Fruit fly (Drosophila melanogaster) whole organism, embryonic: ENCODE data around the gene Agpat4.

ENCODE experiments used
- Aef1 ChIP-seq: fragments of 200-800 bp; sonication (Bioruptor generic); IDR thresholded peaks from 3 replicates; pipeline ENCODE4 v1.3.6; 2022; ENCODE audit warnings: missing biosample characterization, missing genetic modification characterization
- C15 ChIP-seq: fragments of 200-800 bp; sonication (Bioruptor generic); IDR thresholded peaks from 3 replicates; pipeline ENCODE4 v1.3.6; 2022; ENCODE audit warnings: missing biosample characterization, missing genetic modification characterization
- CG10366 ChIP-seq: fragments of 200-800 bp; sonication (Bioruptor generic); IDR thresholded peaks from 2 replicates; pipeline ENCODE4 v1.3.6; 2022; ENCODE audit warnings: missing biosample characterization, missing genetic modification characterization
- CG12071 ChIP-seq: fragments of 200-800 bp; sonication (Bioruptor generic); optimal IDR thresholded peaks from 3 replicates; lab custom pipeline; 2018; ENCODE audit warnings: missing biosample characterization, mild to moderate bottlenecking, missing genetic modification characterization
- CG12236 ChIP-seq: fragments of 200-800 bp; sonication (Bioruptor generic); optimal IDR thresholded peaks from 2 replicates; lab custom pipeline; 2016; ENCODE audit warnings: missing biosample characterization, missing genetic modification characterization
- CG13287 ChIP-seq: fragments of 200-800 bp; sonication (Bioruptor generic); IDR thresholded peaks from 2 replicates; pipeline ENCODE4 v1.3.6; 2022; ENCODE audit warnings: missing biosample characterization, missing genetic modification characterization; ENCODE audit not compliant: partially characterized antibody
- CG14014 ChIP-seq: fragments of 200-800 bp; sonication (Bioruptor generic); IDR thresholded peaks from 2 replicates; pipeline ENCODE4 v1.3.6; 2022; ENCODE audit warnings: missing biosample characterization, missing genetic modification characterization
- CG14860 ChIP-seq: fragments of 200-800 bp; sonication (Bioruptor generic); IDR thresholded peaks from 3 replicates; pipeline ENCODE4 v1.3.6; 2022; ENCODE audit warnings: missing biosample characterization, missing genetic modification characterization; ENCODE audit not compliant: partially characterized antibody
- CG1647 ChIP-seq: fragments of 200-800 bp; sonication (Bioruptor generic); optimal IDR thresholded peaks from 3 replicates; lab custom pipeline; 2016; ENCODE audit warnings: missing biosample characterization, missing genetic modification characterization
- CG18011 ChIP-seq: fragments of 200-800 bp; sonication (Bioruptor generic); optimal IDR thresholded peaks from 2 replicates; lab custom pipeline; 2017; ENCODE audit warnings: missing biosample characterization, missing genetic modification characterization, mild to moderate bottlenecking, moderate library complexity, missing genotype
- CG30403 ChIP-seq: fragments of 200-800 bp; sonication (Bioruptor generic); optimal IDR thresholded peaks from 3 replicates; lab custom pipeline; 2016; ENCODE audit warnings: missing biosample characterization, missing genetic modification characterization
- CG3065 ChIP-seq: fragments of 200-800 bp; sonication (Bioruptor generic); optimal IDR thresholded peaks from 2 replicates; lab custom pipeline; 2016; ENCODE audit warnings: missing biosample characterization, missing genetic modification characterization
- CG6689 ChIP-seq: fragments of 200-800 bp; sonication (Bioruptor generic); IDR thresholded peaks from 2 replicates; pipeline ENCODE4 v1.3.6; 2022; ENCODE audit warnings: missing biosample characterization, missing genetic modification characterization
- CG7745 ChIP-seq: fragments of 200-800 bp; sonication (Bioruptor generic); optimal IDR thresholded peaks from 2 replicates; lab custom pipeline; 2018; ENCODE audit warnings: missing biosample characterization, mild to moderate bottlenecking, missing genetic modification characterization, moderate library complexity
- CG8359 ChIP-seq: fragments of 200-800 bp; sonication (Bioruptor generic); optimal IDR thresholded peaks from 2 replicates; lab custom pipeline; 2017; ENCODE audit warnings: missing biosample characterization, mild to moderate bottlenecking, missing genetic modification characterization, borderline replicate concordance
- CG9215 ChIP-seq: fragments of 200-800 bp; sonication (Bioruptor generic); IDR thresholded peaks from 2 replicates; pipeline ENCODE4 v1.3.6; 2022; ENCODE audit warnings: missing biosample characterization, missing genetic modification characterization
- Doc3 ChIP-seq: fragments of 200-800 bp; sonication (Bioruptor generic); IDR thresholded peaks from 3 replicates; pipeline ENCODE4 v1.3.6; 2022; ENCODE audit warnings: missing biosample characterization, missing genetic modification characterization; ENCODE audit not compliant: partially characterized antibody
- GATAe ChIP-seq: fragments of 200-800 bp; sonication (Bioruptor generic); conservative IDR thresholded peaks from 2 replicates; pipeline ENCODE4 v1.3.6; 2022; ENCODE audit warnings: missing biosample characterization, missing genetic modification characterization
- Hr3 ChIP-seq: fragments of 200-800 bp; sonication (Bioruptor generic); optimal IDR thresholded peaks from 3 replicates; lab custom pipeline; 2016; ENCODE audit warnings: missing biosample characterization, missing genetic modification characterization
- Med ChIP-seq: fragments of 200-800 bp; sonication (Bioruptor generic); peaks from one replicate; lab custom pipeline; 2016; ENCODE audit warnings: missing biosample characterization, missing genetic modification characterization, mild to moderate bottlenecking, inconsistent platforms, moderate library complexity
- NK7.1 ChIP-seq: fragments of 200-800 bp; sonication (Bioruptor generic); optimal IDR thresholded peaks from 3 replicates; lab custom pipeline; 2016; ENCODE audit warnings: missing biosample characterization, missing genetic modification characterization
- Sry-β ChIP-seq: fragments of 200-800 bp; sonication (Bioruptor generic); optimal IDR thresholded peaks from 2 replicates; lab custom pipeline; 2018; ENCODE audit warnings: missing biosample characterization, mild to moderate bottlenecking, missing genetic modification characterization, moderate library complexity
- abd-A ChIP-seq: fragments of 200-800 bp; sonication (Bioruptor generic); optimal IDR thresholded peaks from 3 replicates; lab custom pipeline; 2019; ENCODE audit warnings: missing biosample characterization, mild to moderate bottlenecking, missing genetic modification characterization, moderate library complexity
- ato ChIP-seq: fragments of 200-800 bp; sonication (Bioruptor generic); IDR thresholded peaks from 2 replicates; pipeline ENCODE4 v1.3.6; 2022; ENCODE audit warnings: missing biosample characterization, missing genetic modification characterization; ENCODE audit not compliant: partially characterized antibody
- chn ChIP-seq: fragments of 200-800 bp; sonication (Bioruptor generic); optimal IDR thresholded peaks from 2 replicates; lab custom pipeline; 2016; ENCODE audit warnings: missing biosample characterization, missing genetic modification characterization
- ems ChIP-seq: fragments of 200-800 bp; sonication (Bioruptor generic); optimal IDR thresholded peaks from 3 replicates; lab custom pipeline; 2016; ENCODE audit warnings: missing biosample characterization, missing genetic modification characterization
- gsb-n ChIP-seq: fragments of 200-800 bp; sonication (Bioruptor generic); optimal IDR thresholded peaks from 3 replicates; lab custom pipeline; 2018; ENCODE audit warnings: missing biosample characterization, mild to moderate bottlenecking, missing genetic modification characterization
- jing ChIP-seq: fragments of 200-800 bp; sonication (Bioruptor generic); optimal IDR thresholded peaks from 2 replicates; lab custom pipeline; 2018; ENCODE audit warnings: missing biosample characterization, mild to moderate bottlenecking, missing genetic modification characterization
- mam ChIP-seq: fragments of 200-800 bp; sonication (Bioruptor generic); optimal IDR thresholded peaks from 3 replicates; lab custom pipeline; 2016; ENCODE audit warnings: missing biosample characterization, missing genetic modification characterization
- mirr ChIP-seq: fragments of 200-800 bp; sonication (Bioruptor generic); optimal IDR thresholded peaks from 3 replicates; lab custom pipeline; 2018; ENCODE audit warnings: missing biosample characterization, mild to moderate bottlenecking, missing genetic modification characterization
- pho ChIP-seq: fragments of 200-800 bp; sonication (Bioruptor generic); optimal IDR thresholded peaks from 2 replicates; lab custom pipeline; 2016; ENCODE audit warnings: missing biosample characterization, missing genetic modification characterization
- ranshi ChIP-seq: fragments of 200-800 bp; sonication (Bioruptor generic); IDR thresholded peaks from 2 replicates; pipeline ENCODE4 v1.3.6; 2022; ENCODE audit warnings: missing biosample characterization, missing genetic modification characterization
- sens-2 ChIP-seq: fragments of 200-800 bp; sonication (Bioruptor generic); IDR thresholded peaks from 2 replicates; pipeline ENCODE4 v1.3.6; 2022; ENCODE audit warnings: missing biosample characterization, missing genetic modification characterization
- sima ChIP-seq: fragments of 200-800 bp; sonication (Bioruptor generic); optimal IDR thresholded peaks from 2 replicates; lab custom pipeline; 2016; ENCODE audit warnings: missing biosample characterization, missing genetic modification characterization
- so ChIP-seq: fragments of 200-800 bp; sonication (Bioruptor generic); IDR thresholded peaks from 3 replicates; pipeline ENCODE4 v1.3.6; 2022; ENCODE audit warnings: missing biosample characterization, missing genetic modification characterization
- sr ChIP-seq: fragments of 200-800 bp; sonication (Bioruptor generic); IDR thresholded peaks from 3 replicates; pipeline ENCODE4 v1.3.6; 2022; ENCODE audit warnings: missing biosample characterization, missing genetic modification characterization
- ttk ChIP-seq: fragments of 200-800 bp; sonication (Bioruptor generic); IDR thresholded peaks from 2 replicates; pipeline ENCODE4 v2.1.2; 2022; ENCODE audit warnings: missing biosample characterization, missing genetic modification characterization
- twi ChIP-seq: fragments of 200-800 bp; optimal IDR thresholded peaks from 2 replicates; lab custom pipeline; 2019; ENCODE audit warnings: missing biosample characterization, mild to moderate bottlenecking, missing genetic modification characterization, moderate library complexity
- vnd ChIP-seq: fragments of 200-800 bp; sonication (Bioruptor generic); IDR thresholded peaks from 3 replicates; pipeline ENCODE4 v1.3.6; 2022; ENCODE audit warnings: missing biosample characterization, missing genetic modification characterization; ENCODE audit not compliant: partially characterized antibody

Gene Agpat4

DNA sequence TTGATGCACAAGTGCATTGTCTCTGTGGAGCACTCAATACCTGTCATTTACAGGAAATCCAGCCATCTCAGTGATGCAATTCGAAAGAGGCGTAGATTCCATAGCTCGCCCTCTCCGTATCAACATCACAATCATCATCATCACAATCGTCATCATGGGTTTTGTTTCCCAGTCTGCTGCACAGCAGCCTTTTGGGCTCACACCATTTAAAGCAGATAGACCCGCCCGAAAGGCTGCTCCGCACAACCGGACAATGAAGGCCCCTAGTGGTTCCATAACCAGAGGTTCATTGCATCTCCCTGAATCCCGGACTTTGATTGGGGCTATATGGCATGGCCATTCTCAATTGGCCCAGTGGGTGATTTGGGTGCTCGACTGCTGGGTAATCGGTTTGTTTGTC is 46.5 kb downstream of the Agpat4 start (continued):
- peak; percentile 45; the same call in 1 of the 2 replicates for TF ChIP-seq CG13287 (GFP tag; lab: Robert Waterston, UW)
- TF ChIP-seq CG14014 (GFP tag; lab: Robert Waterston, UW), result no peak
- peak; percentile 75 for TF ChIP-seq Med (GFP tag; lab: Kevin White, UChicago)
- TF ChIP-seq, all 482 proteins: peak for 15

DNA sequence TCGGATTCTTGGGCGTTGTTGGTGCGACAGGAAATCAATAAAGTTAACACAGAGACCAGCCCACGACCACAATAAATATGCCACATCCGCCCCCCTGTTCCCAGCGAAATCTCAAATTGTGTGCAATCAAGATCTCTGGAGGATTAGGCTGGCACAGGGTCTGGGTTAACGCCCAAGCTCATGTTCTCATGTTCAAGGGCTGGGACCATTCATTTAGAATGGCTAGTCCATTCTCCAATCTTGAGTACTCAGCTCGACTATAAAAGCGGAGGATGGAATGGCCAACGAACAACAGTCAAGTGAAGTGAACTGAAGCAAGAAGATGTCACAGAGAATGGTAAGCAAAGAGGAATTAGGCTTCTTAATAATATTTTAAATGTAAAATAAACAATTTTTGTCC is 48.4 kb downstream of the Agpat4 start, which contains the start of gene CG13056:
Gene CG13056 (plus strand): TSS at position 301 of the 400 bp plus-strand sequence.
- no peak for TF ChIP-seq Aef1
- no peak for TF ChIP-seq twi (tag; lab: Kevin White, UChicago)
- no peak for TF ChIP-seq CG10366 (GFP tag; lab: Robert Waterston, UW)
- no peak for TF ChIP-seq CG30403 (GFP tag; lab: Kevin White, UChicago)
- TF ChIP-seq CG8359 (GFP tag; lab: Kevin White, UChicago), result no peak
- no peak for TF ChIP-seq so
- no peak for TF ChIP-seq Sry-β (GFP tag; lab: Kevin White, UChicago)
- no peak for TF ChIP-seq NK7.1
- no peak for TF ChIP-seq CG12071 (GFP tag; lab: Kevin White, UChicago)
- TF ChIP-seq mirr (GFP tag; lab: Kevin White, UChicago), result no peak

DNA sequence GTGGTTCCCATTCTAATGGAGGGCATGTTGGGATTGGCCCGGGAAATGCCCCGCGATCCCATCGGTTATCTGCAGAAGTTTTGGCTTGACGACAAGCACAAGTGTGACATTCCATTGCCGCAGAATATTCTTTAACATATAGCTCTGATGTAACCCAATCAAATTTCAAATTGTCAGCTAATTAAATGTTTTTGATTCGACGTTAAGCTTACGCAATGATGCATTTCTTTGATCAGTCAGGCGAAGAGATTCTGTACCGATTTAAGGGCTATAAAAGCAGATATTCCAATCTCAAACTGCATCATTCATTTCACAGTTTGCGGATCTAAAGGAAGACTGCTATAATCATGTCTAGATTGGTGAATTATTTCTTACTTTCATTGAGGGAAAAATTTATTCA is 49.7 kb downstream of the Agpat4 start, which contains the start of gene retinin:
Gene retinin (plus strand): TSS at position 301 of the 400 bp plus-strand sequence.
- TF ChIP-seq CG9215 (GFP tag; lab: Robert Waterston, UW) (no peak), gsb-n (tag; lab: Kevin White, UChicago) (no peak), pho (GFP tag; lab: Kevin White, UChicago) (no peak), ranshi (GFP tag; lab: Robert Waterston, UW) (no peak), Hr3 (GFP tag; lab: Kevin White, UChicago) (no peak), chn (GFP tag; lab: Kevin White, UChicago) (no peak), GATAe (GFP tag; lab: Robert Waterston, UW) (no peak), ttk (GFP tag; lab: Robert Waterston, UW) (no peak), mam (GFP tag; lab: Kevin White, UChicago) (no peak), sr (GFP tag; lab: Robert Waterston, UW) (no peak), C15 (no peak), CG12071 (GFP tag; lab: Kevin White, UChicago) (no peak), vnd (GFP tag; lab: Robert Waterston, UW) (no peak), CG3065 (no peak), CG12236 (GFP tag; lab: Kevin White, UChicago) (no peak), CG18011 (GFP tag; lab: Kevin White, UChicago) (no peak), CG14860 (GFP tag; lab: Robert Waterston, UW) (no peak)

DNA sequence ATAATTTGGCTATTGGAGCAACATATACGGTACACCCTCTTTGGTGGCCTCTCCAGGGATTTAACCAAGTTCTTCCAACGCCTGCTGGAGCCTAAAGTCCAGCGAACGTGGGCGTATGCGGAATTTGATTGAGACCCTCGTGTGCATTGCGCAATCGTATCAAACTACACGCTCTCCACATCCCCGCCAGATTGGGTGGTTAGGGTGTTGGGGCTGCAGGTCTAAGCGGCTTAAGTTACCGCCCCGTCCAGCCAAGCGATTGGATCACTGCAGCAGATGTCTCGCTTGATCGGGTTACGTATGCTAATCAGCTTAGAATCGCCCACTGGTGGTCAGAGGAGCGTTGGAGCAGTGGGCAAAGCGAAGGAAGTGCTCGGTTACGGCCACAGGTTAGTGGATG is 50.6 kb downstream of the Agpat4 start, which contains the start of gene CG33060:
Gene CG33060 (plus strand): TSS at position 301 of the 400 bp plus-strand sequence.
- no peak for TF ChIP-seq CG1647 (GFP tag; lab: Kevin White, UChicago)
- no peak for TF ChIP-seq ato (GFP tag; lab: Robert Waterston, UW)
- no peak for TF ChIP-seq sima
- TF ChIP-seq CG6689 (GFP tag; lab: Robert Waterston, UW), result no peak
- TF ChIP-seq CG30403 (GFP tag; lab: Kevin White, UChicago), result no peak
- TF ChIP-seq jing, result no peak
- TF ChIP-seq ems (GFP tag; lab: Kevin White, UChicago), result no peak
- TF ChIP-seq sens-2 (GFP tag; lab: Robert Waterston, UW), result no peak
- no peak for TF ChIP-seq abd-A (tag; lab: Kevin White, UChicago)
- no peak for TF ChIP-seq CG7745 (tag; lab: Kevin White, UChicago)
- TF ChIP-seq Doc3 (GFP tag; lab: Robert Waterston, UW), result no peak
